Worm (Caenorhabditis elegans) whole organism, midembryonic: ENCODE results near the gene F45E1.4.
A peak's percentile ranks its signal among the peaks of the same experiment; 100 is the strongest.

Source experiments
- T22C8.4 ChIP-seq: fragments of 200-800 bp; sonication (Bioruptor generic); IDR thresholded peaks from 2 replicates; pipeline ENCODE4 v1.3.6; 2022; ENCODE audit warnings: missing genetic modification characterization, missing compliant biosample characterization
- cog-1 ChIP-seq: sonication (generic microtip); optimal IDR thresholded peaks from 2 replicates; lab custom pipeline; 2016; ENCODE audit warnings: missing genetic modification characterization, missing compliant biosample characterization
- flt-1 ChIP-seq: fragments of 200-800 bp; sonication (Bioruptor generic); IDR thresholded peaks from 2 replicates; pipeline ENCODE4 v1.3.6; 2022; ENCODE audit warnings: missing genetic modification characterization, missing compliant biosample characterization
- klf-2 ChIP-seq: fragments of 200-800 bp; sonication (Bioruptor generic); conservative IDR thresholded peaks from 2 replicates; pipeline ENCODE4 v1.3.6; 2022; ENCODE audit warnings: missing genetic modification reagents, missing genetic modification characterization, missing compliant biosample characterization
- med-1 ChIP-seq: sonication (generic microtip); optimal IDR thresholded peaks from 2 replicates; lab custom pipeline; 2017; ENCODE audit warnings: missing genetic modification characterization, mild to moderate bottlenecking, missing compliant biosample characterization, antibody characterized with exemption, missing genetic modification reagents; ENCODE audit not compliant: insufficient read depth
- ref-1 ChIP-seq: fragments of 200-800 bp; sonication (Bioruptor generic); conservative IDR thresholded peaks from 2 replicates; pipeline ENCODE4 v1.3.6; 2022; ENCODE audit warnings: missing genetic modification reagents, missing genetic modification characterization, missing compliant biosample characterization
- tab-1 ChIP-seq: fragments of 200-800 bp; sonication (Bioruptor generic); IDR thresholded peaks from 2 replicates; pipeline ENCODE4 v1.3.6; 2022; ENCODE audit warnings: missing genetic modification characterization, missing compliant biosample characterization
- ztf-23 ChIP-seq: fragments of 200-800 bp; sonication (Bioruptor generic); IDR thresholded peaks from 2 replicates; pipeline ENCODE4 v1.3.6; 2022; ENCODE audit warnings: missing genetic modification reagents, missing genetic modification characterization, missing compliant biosample characterization
- ztf-29 ChIP-seq: fragments of 200-800 bp; sonication (Bioruptor generic); IDR thresholded peaks from 2 replicates; pipeline ENCODE4 v1.3.6; 2022; ENCODE audit warnings: missing genetic modification reagents, missing genetic modification characterization, missing compliant biosample characterization

The F45E1.4 gene

ce11 chrX:8005967-8006366 lies 20.2 kb downstream of the F45E1.4 start:
- TF ChIP-seq tab-1 (GFP tag; lab: Robert Waterston, UW): no peak
- TF ChIP-seq flt-1: no peak
- TF ChIP-seq cog-1: no peak
- no peak for TF ChIP-seq ztf-23 (GFP tag; lab: Robert Waterston, UW)
- TF ChIP-seq ref-1 (GFP tag; lab: Robert Waterston, UW): no peak
- no peak for TF ChIP-seq T22C8.4
- no peak for TF ChIP-seq ztf-29
- TF ChIP-seq klf-2 (GFP tag; lab: Robert Waterston, UW): no peak
- no peak for TF ChIP-seq med-1

ce11 chrX:8010652-8011051 lies 24.9 kb downstream of the F45E1.4 start:
- TF ChIP-seq cog-1 (no peak), med-1 (no peak), flt-1 (no peak), tab-1 (GFP tag; lab: Robert Waterston, UW) (no peak), ztf-23 (GFP tag; lab: Robert Waterston, UW) (no peak), ztf-29 (no peak), T22C8.4 (no peak), ref-1 (GFP tag; lab: Robert Waterston, UW) (no peak), klf-2 (GFP tag; lab: Robert Waterston, UW) (no peak)

- TF ChIP-seq T22C8.4 (no peak), ztf-29 (no peak), flt-1 (no peak), klf-2 (GFP tag; lab: Robert Waterston, UW) (no peak), ref-1 (GFP tag; lab: Robert Waterston, UW) (no peak), ztf-23 (GFP tag; lab: Robert Waterston, UW) (no peak), med-1 (no peak), cog-1 (no peak), tab-1 (GFP tag; lab: Robert Waterston, UW) (no peak)
Observed at ce11 chrX:8014407-8015003, 28.7 kb downstream of the F45E1.4 start, which contains the start of gene unk-1. unk-1 (plus strand) TSS chrX:8014983.

- no peak for TF ChIP-seq flt-1
- TF ChIP-seq cog-1: no peak
- TF ChIP-seq ref-1 (GFP tag; lab: Robert Waterston, UW): no peak
Observed at ce11 chrX:8015889-8016288, 30.1 kb downstream of the F45E1.4 start.

ce11 chrX:8017305-8017704 lies 31.5 kb downstream of the F45E1.4 start:
- TF ChIP-seq klf-2 (GFP tag; lab: Robert Waterston, UW) (no peak), T22C8.4 (no peak), med-1 (no peak), ztf-23 (GFP tag; lab: Robert Waterston, UW) (no peak), tab-1 (GFP tag; lab: Robert Waterston, UW) (peak; percentile 60; the same call in 1 of the 2 replicates), cog-1 (no peak)

- TF ChIP-seq med-1 (no peak), klf-2 (GFP tag; lab: Robert Waterston, UW) (no peak), T22C8.4 (no peak), tab-1 (GFP tag; lab: Robert Waterston, UW) (no peak), ztf-23 (GFP tag; lab: Robert Waterston, UW) (no peak), flt-1 (no peak), cog-1 (no peak), ztf-29 (no peak), ref-1 (GFP tag; lab: Robert Waterston, UW) (no peak)
Observed at ce11 chrX:8017759-8018158, 32.0 kb downstream of the F45E1.4 start, which contains the start of gene C34D10.5. C34D10.5 (plus strand) TSS chrX:8018027.

- TF ChIP-seq flt-1 (no peak), ref-1 (GFP tag; lab: Robert Waterston, UW) (no peak), cog-1 (no peak), klf-2 (GFP tag; lab: Robert Waterston, UW) (no peak), ztf-29 (no peak), med-1 (no peak), ztf-23 (GFP tag; lab: Robert Waterston, UW) (no peak), T22C8.4 (no peak), tab-1 (GFP tag; lab: Robert Waterston, UW) (no peak)
Observed at ce11 chrX:8018441-8018840, 32.7 kb downstream of the F45E1.4 start.

ce11 chrX:8019665-8020064 lies 33.9 kb downstream of the F45E1.4 start:
- TF ChIP-seq T22C8.4 (no peak), ztf-23 (GFP tag; lab: Robert Waterston, UW) (0 out of 2 replicates have a peak, but pooled peaks have one; percentile 12), flt-1 (peak; percentile 75; the same call in 1 of the 2 replicates), ztf-29 (no peak), med-1 (no peak), tab-1 (GFP tag; lab: Robert Waterston, UW) (peak; percentile 41; the same call in 1 of the 2 replicates), cog-1 (peak; percentile 41), klf-2 (GFP tag; lab: Robert Waterston, UW) (no peak), ref-1 (GFP tag; lab: Robert Waterston, UW) (no peak)

- TF ChIP-seq med-1: no peak
- TF ChIP-seq ztf-29: no peak
- no peak for TF ChIP-seq flt-1
- no peak for TF ChIP-seq ref-1 (GFP tag; lab: Robert Waterston, UW)
- TF ChIP-seq klf-2 (GFP tag; lab: Robert Waterston, UW): no peak
- no peak for TF ChIP-seq T22C8.4
- no peak for TF ChIP-seq cog-1
- no peak for TF ChIP-seq ztf-23 (GFP tag; lab: Robert Waterston, UW)
- no peak for TF ChIP-seq tab-1 (GFP tag; lab: Robert Waterston, UW)
Observed at ce11 chrX:8021609-8022008, 35.8 kb downstream of the F45E1.4 start.

- TF ChIP-seq ztf-23 (GFP tag; lab: Robert Waterston, UW) (no peak), klf-2 (GFP tag; lab: Robert Waterston, UW) (no peak)
Observed at ce11 chrX:8022728-8023127, 36.9 kb downstream of the F45E1.4 start.

ce11 chrX:8026709-8027108 lies 40.9 kb downstream of the F45E1.4 start:
- no peak for TF ChIP-seq ztf-29
- TF ChIP-seq T22C8.4: no peak
